Worm (Caenorhabditis elegans) whole organism, early embryonic: Measurements from ENCODE around the gene W04E12.2.

Experiments used
- B0310.2 ChIP-seq: sonication (generic microtip); optimal IDR thresholded peaks from 2 replicates; lab custom pipeline; 2016; ENCODE audit warnings: mild to moderate bottlenecking, missing genetic modification characterization, missing compliant biosample characterization
- F13C5.2 ChIP-seq: sonication (generic microtip); optimal IDR thresholded peaks from 2 replicates; lab custom pipeline; 2017; ENCODE audit warnings: mild to moderate bottlenecking, missing genetic modification characterization, inconsistent platforms, missing compliant biosample characterization
- aly-1 ChIP-seq: sonication (generic microtip); optimal IDR thresholded peaks from 2 replicates; lab custom pipeline; 2016; ENCODE audit warnings: missing genetic modification characterization, missing compliant biosample characterization
- ama-1 ChIP-seq: fragments of 150-350 bp; optimal IDR thresholded peaks from 2 replicates; lab custom pipeline; 2014
- ceh-13 ChIP-seq: fragments of 200-800 bp; sonication (Bioruptor generic); optimal IDR thresholded peaks from 2 replicates; lab custom pipeline; 2018; ENCODE audit warnings: mild to moderate bottlenecking, missing genetic modification characterization, missing compliant biosample characterization
- ceh-36 ChIP-seq: sonication (generic microtip); optimal IDR thresholded peaks from 2 replicates; lab custom pipeline; 2016; ENCODE audit warnings: missing genetic modification characterization, inconsistent platforms, missing compliant biosample characterization
- ets-7 ChIP-seq: sonication (generic microtip); optimal IDR thresholded peaks from 2 replicates; lab custom pipeline; 2016; ENCODE audit warnings: missing genotype, missing genetic modification characterization, missing compliant biosample characterization
- flt-1 ChIP-seq: fragments of 200-800 bp; sonication (Bioruptor generic); IDR thresholded peaks from 2 replicates; pipeline ENCODE4 v1.3.6; 2022; ENCODE audit warnings: missing genetic modification characterization, missing compliant biosample characterization
- hmbx-1 ChIP-seq: sonication (generic microtip); optimal IDR thresholded peaks from 2 replicates; lab custom pipeline; 2016; ENCODE audit warnings: mild to moderate bottlenecking, missing genetic modification characterization, missing compliant biosample characterization
- hmg-4 ChIP-seq: fragments of 200-800 bp; sonication (Bioruptor generic); optimal IDR thresholded peaks from 2 replicates; lab custom pipeline; 2018; ENCODE audit warnings: mild to moderate bottlenecking, missing genetic modification characterization, missing compliant biosample characterization
- hnd-1 ChIP-seq: sonication (generic microtip); optimal IDR thresholded peaks from 2 replicates; lab custom pipeline; 2016; ENCODE audit warnings: missing genetic modification characterization, missing compliant biosample characterization
- pes-1 ChIP-seq: fragments of 200-800 bp; sonication (Bioruptor generic); IDR thresholded peaks from 2 replicates; pipeline ENCODE4 v1.3.6; 2022; ENCODE audit warnings: missing genetic modification reagents, missing genetic modification characterization, missing compliant biosample characterization
- scrt-1 ChIP-seq: fragments of 200-800 bp; sonication (Bioruptor generic); IDR thresholded peaks from 2 replicates; pipeline ENCODE4 v1.3.6; 2022; ENCODE audit warnings: missing genetic modification characterization, missing compliant biosample characterization
- sea-1 ChIP-seq: fragments of 200-800 bp; sonication (Bioruptor generic); conservative IDR thresholded peaks from 2 replicates; pipeline ENCODE4 v1.3.6; 2022; ENCODE audit warnings: missing genetic modification characterization, missing compliant biosample characterization
- tbx-11 ChIP-seq: fragments of 200-800 bp; sonication (Bioruptor generic); IDR thresholded peaks from 2 replicates; pipeline ENCODE4 v1.3.6; 2022; ENCODE audit warnings: missing genetic modification characterization, missing compliant biosample characterization
- tbx-37 ChIP-seq: fragments of 200-800 bp; sonication (Bioruptor generic); conservative IDR thresholded peaks from 2 replicates; pipeline ENCODE4 v1.3.6; 2022; ENCODE audit warnings: missing genetic modification reagents, missing genetic modification characterization, missing compliant biosample characterization
- tra-4 ChIP-seq: sonication (generic microtip); optimal IDR thresholded peaks from 2 replicates; lab custom pipeline; 2017; ENCODE audit warnings: missing genetic modification characterization, missing compliant biosample characterization

Gene W04E12.2

DNA sequence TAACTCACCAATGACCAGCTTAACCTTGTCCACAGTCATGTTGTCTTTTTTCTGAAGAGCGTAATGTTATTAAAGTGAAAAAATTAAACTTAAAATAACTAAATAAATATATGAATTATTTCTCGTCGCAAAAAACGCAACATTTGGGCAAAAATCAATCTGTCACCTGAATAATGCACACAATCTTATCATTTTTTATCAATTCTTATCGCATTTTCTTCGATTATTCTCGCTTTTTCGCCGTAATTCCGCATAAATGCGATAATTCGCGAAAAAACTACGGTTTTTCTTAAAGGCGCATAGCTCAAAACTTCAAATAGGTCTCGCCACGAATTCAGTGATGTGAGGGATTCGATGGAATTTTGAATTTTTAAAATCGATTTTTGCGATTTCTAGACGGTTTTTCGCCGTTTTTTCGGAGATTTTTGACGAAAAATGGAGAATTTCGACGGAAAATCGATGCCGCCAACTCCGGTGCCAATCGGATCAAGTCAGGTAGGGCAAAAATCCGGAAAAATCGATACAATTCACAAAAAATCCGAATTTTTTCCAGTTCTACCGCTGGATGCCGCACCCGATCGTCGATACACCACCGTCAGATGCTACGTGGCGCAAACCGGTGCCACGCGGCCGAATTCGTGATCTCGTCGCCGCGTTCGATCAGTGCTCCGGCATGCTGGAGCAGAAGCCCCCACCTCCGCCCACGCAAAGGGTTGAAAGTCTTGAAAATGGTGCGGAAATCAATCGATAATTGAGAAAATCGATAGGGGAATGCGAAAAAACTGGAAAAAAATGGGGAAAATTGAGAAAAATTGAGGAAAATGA lies 43.4 kb downstream of the W04E12.2 start, which contains the start of the genes Y43F8C.13 and ani-3:
TSS of gene Y43F8C.13 (minus strand) at position 51 of the 825 bp plus-strand sequence.
TSS of gene ani-3 (plus strand) at position 385 of the 825 bp plus-strand sequence.
- TF ChIP-seq pes-1 (GFP tag; lab: Robert Waterston, UW) (no peak), hnd-1 (no peak), tbx-37 (GFP tag; lab: Robert Waterston, UW) (no peak), tbx-11 (GFP tag; lab: Robert Waterston, UW) (no peak), hmg-4 (GFP tag; lab: Kevin White, UChicago) (no peak), flt-1 (GFP tag; lab: Robert Waterston, UW) (no peak), aly-1 (tag; lab: Kevin White, UChicago) (no peak), sea-1 (GFP tag; lab: Robert Waterston, UW) (no peak), ceh-36 (tag; lab: Kevin White, UChicago) (no peak), tra-4 (no peak), B0310.2 (no peak), ama-1 (lab: Kevin White, UChicago) (no peak), hmbx-1 (tag; lab: Kevin White, UChicago) (no peak), ceh-13 (no peak), ets-7 (tag; lab: Kevin White, UChicago) (no peak), scrt-1 (GFP tag; lab: Robert Waterston, UW) (no peak)

DNA sequence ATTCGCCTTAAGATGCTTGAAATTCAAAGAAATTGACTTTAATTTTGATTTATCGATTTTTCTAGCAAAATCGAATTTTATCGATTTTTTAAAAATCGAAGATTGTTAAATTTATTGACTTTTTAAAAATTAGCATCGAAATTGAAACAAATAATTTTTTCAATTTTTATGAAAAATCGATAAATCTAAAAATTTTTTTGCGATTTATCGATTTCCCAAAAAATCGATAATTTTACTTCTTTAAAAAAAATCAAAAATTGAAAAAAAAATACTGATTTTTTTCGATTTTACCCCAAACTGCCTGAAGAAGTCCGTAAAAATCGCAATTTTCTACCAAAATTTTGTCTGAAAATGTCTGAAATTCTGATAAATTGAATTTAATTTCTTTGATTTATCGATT lies 49.0 kb downstream of the W04E12.2 start:
- no peak for TF ChIP-seq ceh-13
- no peak for TF ChIP-seq flt-1 (GFP tag; lab: Robert Waterston, UW)
- TF ChIP-seq hmbx-1 (tag; lab: Kevin White, UChicago): no peak
- no peak for TF ChIP-seq ama-1 (lab: Kevin White, UChicago)
- no peak for TF ChIP-seq hnd-1
- TF ChIP-seq F13C5.2: no peak
- no peak for TF ChIP-seq tbx-37 (GFP tag; lab: Robert Waterston, UW)
- no peak for TF ChIP-seq hmg-4 (GFP tag; lab: Kevin White, UChicago)
- no peak for TF ChIP-seq tbx-11 (GFP tag; lab: Robert Waterston, UW)
- no peak for TF ChIP-seq B0310.2

DNA sequence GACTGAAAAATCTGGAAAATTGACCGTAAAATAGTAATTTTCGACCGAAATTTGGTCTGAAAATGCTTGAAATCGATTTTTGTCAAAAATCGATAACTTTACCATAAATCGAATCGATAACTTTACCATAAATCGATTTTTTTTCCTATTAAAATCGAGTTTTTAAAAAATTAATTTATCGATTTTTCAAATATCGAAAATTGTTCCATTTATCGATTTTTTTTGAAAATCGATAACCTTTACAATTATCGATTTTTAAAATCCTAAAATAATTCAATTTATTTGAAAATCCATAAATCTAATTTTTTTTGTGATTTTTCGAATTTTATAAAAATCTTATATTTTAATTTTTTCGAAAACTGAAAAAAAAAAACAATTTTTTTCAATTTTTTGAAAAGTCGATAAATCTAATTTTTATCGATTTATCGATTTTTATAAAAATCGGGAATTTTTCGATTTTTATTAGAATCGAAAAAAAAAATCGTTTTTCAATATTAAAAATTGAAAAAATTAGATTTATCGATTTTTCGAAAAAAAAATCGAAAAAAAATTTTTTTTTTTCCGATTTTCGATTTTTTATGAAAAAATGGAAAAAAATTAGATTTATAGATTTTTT lies 49.6 kb downstream of the W04E12.2 start:
- TF ChIP-seq ets-7 (tag; lab: Kevin White, UChicago) (no peak), ama-1 (lab: Kevin White, UChicago) (no peak), scrt-1 (GFP tag; lab: Robert Waterston, UW) (no peak), tbx-11 (GFP tag; lab: Robert Waterston, UW) (no peak), tra-4 (no peak), pes-1 (GFP tag; lab: Robert Waterston, UW) (no peak), hmg-4 (GFP tag; lab: Kevin White, UChicago) (no peak), sea-1 (GFP tag; lab: Robert Waterston, UW) (no peak), ceh-36 (tag; lab: Kevin White, UChicago) (no peak), F13C5.2 (no peak), flt-1 (GFP tag; lab: Robert Waterston, UW) (no peak), ceh-13 (no peak), aly-1 (tag; lab: Kevin White, UChicago) (no peak), tbx-37 (GFP tag; lab: Robert Waterston, UW) (no peak), B0310.2 (no peak), hnd-1 (no peak), hmbx-1 (tag; lab: Kevin White, UChicago) (no peak)
